Fruit fly (Drosophila melanogaster) whole organism, pupa: ENCODE data around the gene Jon74E.

Experiments used
- CG10348 ChIP-seq: fragments of 200-800 bp; sonication (Bioruptor generic); IDR thresholded peaks from 2 replicates; pipeline ENCODE4 v1.3.6; 2022; ENCODE audit warnings: missing biosample characterization, missing genetic modification characterization
- CG12605 ChIP-seq: fragments of 200-800 bp; sonication (Bioruptor generic); IDR thresholded peaks from 2 replicates; pipeline ENCODE4 v1.3.6; 2022; ENCODE audit warnings: missing biosample characterization, missing genetic modification characterization
- CG15710 ChIP-seq: fragments of 200-800 bp; sonication (Bioruptor generic); optimal IDR thresholded peaks from 2 replicates; lab custom pipeline; 2018; ENCODE audit warnings: missing biosample characterization, mild to moderate bottlenecking, missing genetic modification characterization, moderate library complexity
- CG32121 ChIP-seq: fragments of 200-800 bp; sonication (Bioruptor generic); IDR thresholded peaks from 2 replicates; pipeline ENCODE4 v1.3.6; 2022; ENCODE audit warnings: missing biosample characterization, missing genetic modification characterization
- CG4496 ChIP-seq: fragments of 200-800 bp; sonication (Bioruptor generic); IDR thresholded peaks from 3 replicates; pipeline ENCODE4 v1.3.6; 2022; ENCODE audit warnings: missing biosample characterization, missing genetic modification characterization
- CG8159 ChIP-seq: fragments of 200-800 bp; sonication (Bioruptor generic); optimal IDR thresholded peaks from 3 replicates; lab custom pipeline; 2018; ENCODE audit warnings: missing biosample characterization, mild to moderate bottlenecking, missing genetic modification characterization, moderate library complexity
- CG8301 ChIP-seq: fragments of 200-800 bp; sonication (Bioruptor generic); optimal IDR thresholded peaks from 2 replicates; lab custom pipeline; 2018; ENCODE audit warnings: missing biosample characterization, mild to moderate bottlenecking, missing genetic modification characterization
- D1 ChIP-seq: fragments of 200-800 bp; sonication (Bioruptor generic); optimal IDR thresholded peaks from 2 replicates; lab custom pipeline; 2018; ENCODE audit warnings: missing biosample characterization, mild to moderate bottlenecking, missing genetic modification characterization, moderate library complexity
- Snoo ChIP-seq: fragments of 200-800 bp; sonication (Bioruptor generic); optimal IDR thresholded peaks from 3 replicates; lab custom pipeline; 2017; ENCODE audit warnings: missing biosample characterization, mild to moderate bottlenecking, missing genetic modification characterization, inconsistent platforms
- fd96Ca ChIP-seq: fragments of 200-800 bp; sonication (Bioruptor generic); IDR thresholded peaks from 3 replicates; pipeline ENCODE4 v1.3.6; 2022; ENCODE audit warnings: missing biosample characterization, missing genetic modification characterization
- gl ChIP-seq: fragments of 200-800 bp; sonication (Bioruptor generic); optimal IDR thresholded peaks from 2 replicates; lab custom pipeline; 2018; ENCODE audit warnings: missing biosample characterization, mild to moderate bottlenecking, missing genetic modification characterization

- TF ChIP-seq CG12605 (GFP tag; lab: Robert Waterston, UW) (peak; percentile 59; the same call in 1 of the 2 replicates), CG8301 (tag; lab: Kevin White, UChicago) (no peak), D1 (tag; lab: Kevin White, UChicago) (no peak), CG8159 (no peak), CG32121 (GFP tag; lab: Robert Waterston, UW) (peak; percentile 53), gl (tag; lab: Kevin White, UChicago) (no peak), CG4496 (peak; percentile 61; the same call in 2 of the 3 replicates), Snoo (tag; lab: Kevin White, UChicago) (no peak), fd96Ca (no peak; the same call in 2 of the 3 replicates), CG15710 (tag; lab: Kevin White, UChicago) (no peak), CG10348 (GFP tag; lab: Robert Waterston, UW) (no peak)
Observed at dm6 chr3L:17573823-17574222, 24.9 kb upstream of the Jon74E start.
